Fruit fly (Drosophila melanogaster) whole organism, embryonic: ENCODE results near the gene Vav.

Experiments
- Aef1 ChIP-seq: fragments of 200-800 bp; sonication (Bioruptor generic); IDR thresholded peaks from 3 replicates; pipeline ENCODE4 v1.3.6; 2022; ENCODE audit warnings: missing biosample characterization, missing genetic modification characterization
- Antp ChIP-seq: fragments of 200-800 bp; sonication (Bioruptor generic); optimal IDR thresholded peaks from 3 replicates; lab custom pipeline; 2016; ENCODE audit warnings: missing biosample characterization, missing genetic modification characterization
- BEAF-32 ChIP-seq: fragments of 200-800 bp; sonication (Bioruptor generic); optimal IDR thresholded peaks from 3 replicates; lab custom pipeline; 2017; ENCODE audit warnings: missing biosample characterization, missing genetic modification characterization, mild to moderate bottlenecking, moderate library complexity, missing genetic modification reagents
- CG13123 ChIP-seq: fragments of 200-800 bp; sonication (Bioruptor generic); optimal IDR thresholded peaks from 2 replicates; lab custom pipeline; 2016; ENCODE audit warnings: missing biosample characterization, missing genetic modification characterization
- CG14710 ChIP-seq: fragments of 200-800 bp; sonication (Bioruptor generic); optimal IDR thresholded peaks from 3 replicates; lab custom pipeline; 2019; ENCODE audit warnings: missing biosample characterization, mild to moderate bottlenecking, missing genetic modification characterization, moderate library complexity
- CG17568 ChIP-seq: fragments of 200-800 bp; sonication (Bioruptor generic); optimal IDR thresholded peaks from 2 replicates; lab custom pipeline; 2018; ENCODE audit warnings: missing biosample characterization, mild to moderate bottlenecking, missing genetic modification characterization, moderate library complexity
- CG18599 ChIP-seq: fragments of 200-800 bp; sonication (Bioruptor generic); optimal IDR thresholded peaks from 3 replicates; lab custom pipeline; 2017; ENCODE audit warnings: missing biosample characterization, missing genetic modification characterization, mild to moderate bottlenecking, moderate library complexity, missing genetic modification reagents
- CG8290 ChIP-seq, 3 experiments: fragments of 200-800 bp; sonication (Bioruptor generic); optimal IDR thresholded peaks; 2 replicates each; lab custom pipeline; 2016 to 2019; ENCODE audit warnings: missing biosample characterization in 3 of 3, missing genetic modification characterization in 3 of 3, mild to moderate bottlenecking in 2 of 3, moderate library complexity in 1 of 3
- CG9437 ChIP-seq: fragments of 200-800 bp; sonication (Bioruptor generic); optimal IDR thresholded peaks from 2 replicates; lab custom pipeline; 2018; ENCODE audit warnings: missing biosample characterization, mild to moderate bottlenecking, missing genetic modification characterization
- Eip74EF ChIP-seq, 2 experiments: fragments of 200-800 bp in 1 of 2; fragments of >200 bp in 1 of 2; sonication (Bioruptor generic) in 1 of 2; optimal IDR thresholded peaks; 2 replicates each; lab custom pipeline; 2017 to 2019; ENCODE audit warnings: missing biosample characterization in 2 of 2, missing genetic modification characterization in 2 of 2, mild to moderate bottlenecking in 1 of 2, moderate library complexity in 1 of 2
- H15 ChIP-seq: fragments of 200-800 bp; sonication (Bioruptor generic); IDR thresholded peaks from 3 replicates; pipeline ENCODE4 v1.3.6; 2022; ENCODE audit warnings: missing biosample characterization, missing genetic modification characterization
- Hmx ChIP-seq: fragments of 200-800 bp; sonication (Bioruptor generic); optimal IDR thresholded peaks from 2 replicates; lab custom pipeline; 2016; ENCODE audit warnings: missing biosample characterization, missing genetic modification characterization
- MTF-1 ChIP-seq: fragments of 200-800 bp; sonication (Bioruptor generic); optimal IDR thresholded peaks from 2 replicates; lab custom pipeline; 2018; ENCODE audit warnings: missing biosample characterization, mild to moderate bottlenecking, missing genetic modification characterization, borderline replicate concordance
- Med ChIP-seq: fragments of 200-800 bp; sonication (Bioruptor generic); peaks from one replicate; lab custom pipeline; 2016; ENCODE audit warnings: missing biosample characterization, missing genetic modification characterization, mild to moderate bottlenecking, inconsistent platforms, moderate library complexity
- Meics ChIP-seq: fragments of 200-800 bp; sonication (Bioruptor generic); optimal IDR thresholded peaks from 2 replicates; lab custom pipeline; 2017; ENCODE audit warnings: missing biosample characterization, mild to moderate bottlenecking, missing genetic modification characterization
- Nf-YC ChIP-seq: fragments of 200-800 bp; optimal IDR thresholded peaks from 3 replicates; lab custom pipeline; 2019; ENCODE audit warnings: missing biosample characterization, mild to moderate bottlenecking, missing genetic modification characterization, moderate library complexity
- Rx ChIP-seq: fragments of 200-800 bp; sonication (Bioruptor generic); IDR thresholded peaks from 2 replicates; pipeline ENCODE4 v1.3.6; 2022; ENCODE audit warnings: missing biosample characterization, missing genetic modification characterization
- Spps ChIP-seq: fragments of 200-800 bp; sonication (Bioruptor generic); optimal IDR thresholded peaks from 2 replicates; lab custom pipeline; 2018; ENCODE audit warnings: missing biosample characterization, mild to moderate bottlenecking, missing genetic modification characterization
- Ssrp ChIP-seq: fragments of 200-800 bp; sonication (Bioruptor generic); optimal IDR thresholded peaks from 2 replicates; lab custom pipeline; 2018; ENCODE audit warnings: missing biosample characterization, mild to moderate bottlenecking, missing genetic modification characterization, moderate library complexity
- amos ChIP-seq: fragments of 200-800 bp; sonication (Bioruptor generic); IDR thresholded peaks from 2 replicates; pipeline ENCODE4 v1.3.6; 2022; ENCODE audit warnings: missing biosample characterization, missing genetic modification characterization; ENCODE audit not compliant: partially characterized antibody
- ap ChIP-seq: fragments of 200-800 bp; sonication (Bioruptor generic); IDR thresholded peaks from 2 replicates; pipeline ENCODE4 v1.3.6; 2022; ENCODE audit warnings: missing biosample characterization, missing genetic modification characterization
- bsh ChIP-seq, 2 experiments: fragments of 200-800 bp; sonication (Bioruptor generic); optimal IDR thresholded peaks; 2 replicates each; lab custom pipeline; 2017 to 2018; ENCODE audit warnings: mild to moderate bottlenecking in 2 of 2, missing biosample characterization in 2 of 2, missing genetic modification characterization in 2 of 2, moderate library complexity in 1 of 2
- cwo ChIP-seq: fragments of 200-800 bp; sonication (Bioruptor generic); optimal IDR thresholded peaks from 3 replicates; lab custom pipeline; 2017; ENCODE audit warnings: missing biosample characterization, missing genetic modification characterization, mild to moderate bottlenecking, moderate library complexity, missing genetic modification reagents
- ems ChIP-seq: fragments of 200-800 bp; sonication (Bioruptor generic); optimal IDR thresholded peaks from 3 replicates; lab custom pipeline; 2016; ENCODE audit warnings: missing biosample characterization, missing genetic modification characterization
- exex ChIP-seq: fragments of 200-800 bp; sonication (Bioruptor generic); optimal IDR thresholded peaks from 4 replicates; lab custom pipeline; 2018; ENCODE audit warnings: missing biosample characterization, mild to moderate bottlenecking, missing genetic modification characterization, moderate library complexity
- grn ChIP-seq: fragments of 200-800 bp; sonication (Bioruptor generic); optimal IDR thresholded peaks from 3 replicates; lab custom pipeline; 2017; ENCODE audit warnings: missing biosample characterization, missing genetic modification characterization
- ind ChIP-seq: fragments of 200-800 bp; sonication (Bioruptor generic); optimal IDR thresholded peaks from 3 replicates; lab custom pipeline; 2016; ENCODE audit warnings: missing biosample characterization, missing genetic modification characterization
- oc ChIP-seq: fragments of 200-800 bp; sonication (Bioruptor generic); optimal IDR thresholded peaks from 2 replicates; lab custom pipeline; 2018; ENCODE audit warnings: missing biosample characterization, mild to moderate bottlenecking, missing genetic modification characterization, moderate library complexity
- prd ChIP-seq, 3 experiments: fragments of >200 bp in 2 of 3; fragments of 200-800 bp in 1 of 3; sonication (Bioruptor generic) in 1 of 3; optimal IDR thresholded peaks in 2 of 3; IDR thresholded peaks in 1 of 3; 2 replicates in 2 of 3; 3 replicates in 1 of 3; pipeline versions ENCODE4 v1.3.6 to Lab custom; 2017 to 2022; ENCODE audit warnings: missing biosample characterization in 1 of 3, missing genetic modification characterization in 1 of 3
- scrt ChIP-seq: fragments of 200-800 bp; sonication (Bioruptor generic); optimal IDR thresholded peaks from 2 replicates; lab custom pipeline; 2018; ENCODE audit warnings: missing biosample characterization, mild to moderate bottlenecking, missing genetic modification characterization, moderate library complexity
- sob ChIP-seq: fragments of 200-800 bp; sonication (Bioruptor generic); IDR thresholded peaks from 2 replicates; pipeline ENCODE4 v1.3.6; 2022; ENCODE audit warnings: missing biosample characterization, missing genetic modification characterization
- tna ChIP-seq: fragments of 200-800 bp; sonication (Bioruptor generic); IDR thresholded peaks from 2 replicates; pipeline ENCODE4 v1.3.6; 2022; ENCODE audit warnings: missing biosample characterization, missing genetic modification characterization; ENCODE audit not compliant: partially characterized antibody
- zen2 ChIP-seq: fragments of 200-800 bp; sonication (Bioruptor generic); IDR thresholded peaks from 3 replicates; pipeline ENCODE4 v1.3.6; 2022; ENCODE audit warnings: missing biosample characterization, missing genetic modification characterization; ENCODE audit not compliant: partially characterized antibody

The Vav gene

DNA sequence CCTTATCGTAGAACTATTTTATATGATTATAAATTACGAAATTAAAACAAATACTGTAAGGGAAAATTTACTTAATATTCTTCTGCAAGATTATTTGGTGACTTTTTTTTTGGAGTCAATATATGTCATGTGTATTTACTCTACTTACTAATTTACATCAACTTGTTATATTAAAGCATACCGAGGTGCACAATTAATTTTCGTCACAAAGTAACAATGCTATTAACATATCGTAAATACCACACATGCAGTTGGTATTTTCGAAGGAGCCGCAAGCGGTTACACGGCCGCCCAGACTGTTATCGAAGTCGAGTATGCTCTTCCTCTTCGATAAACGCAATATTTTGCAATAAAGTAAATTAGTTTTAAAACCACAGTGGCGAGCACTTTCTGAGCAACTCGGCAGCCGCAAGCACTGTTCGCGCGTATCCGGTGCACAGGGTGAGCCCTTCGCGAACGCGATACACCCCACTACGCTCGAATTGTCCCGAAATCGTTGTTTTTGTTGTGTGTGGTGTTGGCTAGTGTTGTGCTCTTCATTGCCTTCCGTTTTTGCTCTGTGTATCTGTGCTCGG lies at the start of gene Vav (continued):
- TF ChIP-seq Ssrp (tag; lab: Kevin White, UChicago) (no peak), Antp (GFP tag; lab: Kevin White, UChicago) (no peak), amos (GFP tag; lab: Robert Waterston, UW) (peak; percentile 42), MTF-1 (GFP tag; lab: Kevin White, UChicago) (peak; percentile 34), Spps (tag; lab: Kevin White, UChicago) (no peak), H15 (no peak), Meics (GFP tag; lab: Kevin White, UChicago) (peak; percentile 81), oc (tag; lab: Kevin White, UChicago) (no peak), ap (no peak), BEAF-32 (GFP tag; lab: Kevin White, UChicago) (peak; percentile 36), Nf-YC (tag; lab: Kevin White, UChicago) (peak; percentile 48), ind (GFP tag; lab: Kevin White, UChicago) (no peak), scrt (GFP tag; lab: Kevin White, UChicago) (no peak), Hmx (no peak), tna (GFP tag; lab: Robert Waterston, UW) (peak; percentile 50; the same call in 1 of the 2 replicates)

DNA sequence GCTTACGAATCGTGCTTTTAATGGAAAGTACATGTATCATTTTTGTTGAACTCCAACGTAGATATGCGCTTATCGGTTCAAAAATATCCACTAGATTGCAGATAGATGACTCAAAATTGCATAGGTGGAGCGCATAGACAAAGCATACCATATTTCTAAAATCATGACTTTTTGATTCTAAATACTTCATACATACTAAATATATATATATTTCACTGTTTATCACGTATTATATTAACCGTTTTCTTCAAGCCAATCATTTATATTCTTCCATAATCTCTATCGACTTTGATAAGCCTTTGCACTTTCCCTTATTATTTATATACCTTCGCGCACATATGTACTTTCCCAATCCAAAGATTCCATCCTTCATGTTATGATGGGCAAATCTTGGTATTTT lies 49.6 kb upstream of the Vav start, which contains the start of gene CG14195:
Gene CG14195, minus strand, starts transcription at position 101 of the 400 bp plus-strand sequence.
- TF ChIP-seq CG8290 (GFP tag; optimal IDR thresholded peaks at IDR 0.05; lab: Kevin White, UChicago), result no peak
- TF ChIP-seq CG8290 (tag; optimal IDR thresholded peaks at IDR 0.05; lab: Kevin White, UChicago), result no peak
- TF ChIP-seq Aef1 (GFP tag; lab: Robert Waterston, UW), result no peak
- no peak for TF ChIP-seq bsh (GFP tag; optimal IDR thresholded peaks at IDR 0.05; lab: Kevin White, UChicago)
- TF ChIP-seq sob (GFP tag; lab: Robert Waterston, UW), result no peak
- no peak for TF ChIP-seq zen2 (GFP tag; lab: Robert Waterston, UW)
- TF ChIP-seq CG14710 (tag; lab: Kevin White, UChicago), result no peak
- no peak for TF ChIP-seq Med (GFP tag; lab: Kevin White, UChicago)
- no peak for TF ChIP-seq Eip74EF (GFP tag; optimal IDR thresholded peaks at IDR 0.05; lab: Kevin White, UChicago)
- TF ChIP-seq CG17568 (GFP tag; lab: Kevin White, UChicago), result no peak
- no peak for TF ChIP-seq Rx (GFP tag; lab: Robert Waterston, UW)
- TF ChIP-seq ems (GFP tag; lab: Kevin White, UChicago), result no peak
- no peak for TF ChIP-seq cwo (GFP tag; lab: Kevin White, UChicago)
- TF ChIP-seq CG13123 (GFP tag; lab: Kevin White, UChicago), result no peak
- no peak for TF ChIP-seq CG9437 (GFP tag; lab: Kevin White, UChicago)

DNA sequence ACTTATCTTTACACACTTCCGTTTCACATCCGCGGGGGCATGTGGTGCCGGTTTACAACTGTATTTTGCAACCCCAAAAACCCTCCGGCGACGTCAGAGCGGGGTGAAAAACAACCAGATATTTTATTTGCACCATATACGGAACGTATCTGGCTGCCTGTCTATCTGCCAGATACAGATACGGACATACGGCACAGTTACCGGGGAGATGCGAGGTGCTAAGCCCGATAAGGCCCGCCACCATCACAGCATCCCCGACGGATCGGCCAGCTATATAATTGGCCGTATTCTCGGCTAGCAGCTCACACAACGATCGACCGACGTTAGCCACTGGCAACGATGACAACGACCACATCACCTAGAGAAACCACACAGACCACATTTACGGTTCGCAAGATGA lies 48.7 kb upstream of the Vav start, which contains the start of gene Mur18B:
Gene Mur18B, plus strand, starts transcription at position 301 of the 400 bp plus-strand sequence.
- TF ChIP-seq prd (optimal IDR thresholded peaks at IDR 0.05; lab: Kevin White, UChicago) (no peak), prd (GFP tag; IDR thresholded peaks at IDR 0.05; lab: Robert Waterston, UW) (no peak), Med (GFP tag; lab: Kevin White, UChicago) (peak; percentile 15)

DNA sequence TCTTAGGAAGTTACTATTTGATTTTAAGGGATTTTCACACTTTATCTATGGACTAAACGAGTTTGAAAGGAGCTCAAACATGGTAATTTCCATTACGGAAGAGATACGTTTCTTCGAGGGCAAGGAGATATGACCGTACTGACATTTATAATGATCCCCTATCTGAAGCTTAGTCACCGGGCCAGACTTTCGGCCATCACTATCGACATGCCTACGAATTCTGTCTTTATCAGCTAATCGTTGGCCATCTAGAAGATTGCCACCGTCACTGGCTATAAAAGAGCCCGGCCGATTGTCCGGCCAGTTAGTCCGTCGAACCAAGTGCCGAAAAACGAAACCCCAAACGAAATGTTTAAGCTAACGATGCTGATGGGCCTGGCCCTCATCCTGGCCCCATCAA lies 46.4 kb upstream of the Vav start, which contains the start of gene Muc18B:
Gene Muc18B, plus strand, starts transcription at position 301 of the 400 bp plus-strand sequence.
- TF ChIP-seq exex (tag; lab: Kevin White, UChicago) (peak; percentile 34), grn (GFP tag; lab: Kevin White, UChicago) (peak; percentile 38), CG18599 (GFP tag; lab: Kevin White, UChicago) (no peak)
